Fruit fly (Drosophila melanogaster) whole organism: ENCODE data around the gene Ssb-c31a.

Source experiments
- CG8478 ChIP-seq: fragments of >200 bp; optimal IDR thresholded peaks from 2 replicates; lab custom pipeline; 2018; ENCODE audit warnings: inconsistent platforms
- Dll ChIP-seq: fragments of >200 bp; optimal IDR thresholded peaks from 2 replicates; lab custom pipeline; 2017
- EcR ChIP-seq, 2 experiments: fragments of >200 bp; optimal IDR thresholded peaks; 2 replicates each; lab custom pipeline; 2017; ENCODE audit warnings: missing biosample characterization in 2 of 2, missing genetic modification characterization in 2 of 2, missing genetic modification reagents in 2 of 2
- pan ChIP-seq: fragments of >200 bp; optimal IDR thresholded peaks from 2 replicates; lab custom pipeline; 2017
- psq ChIP-seq: fragments of >200 bp; optimal IDR thresholded peaks from 2 replicates; lab custom pipeline; 2017
- usp ChIP-seq: fragments of >200 bp; optimal IDR thresholded peaks from 2 replicates; lab custom pipeline; 2017; ENCODE audit warnings: missing biosample characterization, missing genetic modification characterization, mixed read lengths

Gene Ssb-c31a

dm6 chr2L:8239712-8240245 lies 28.6 kb downstream of the Ssb-c31a start, which contains the start of gene Pvr:
Pvr (minus strand) TSS chr2L:8239878.
- no peak for TF ChIP-seq pan (lab: Kevin White, UChicago)
- TF ChIP-seq psq (lab: Kevin White, UChicago): no peak
- TF ChIP-seq usp (GFP tag; lab: Kevin White, UChicago): no peak
- no peak for TF ChIP-seq CG8478
- no peak for TF ChIP-seq Dll (lab: Kevin White, UChicago)
- no peak for TF ChIP-seq EcR (GFP tag; optimal IDR thresholded peaks at IDR 0.05; lab: Kevin White, UChicago)

DNA sequence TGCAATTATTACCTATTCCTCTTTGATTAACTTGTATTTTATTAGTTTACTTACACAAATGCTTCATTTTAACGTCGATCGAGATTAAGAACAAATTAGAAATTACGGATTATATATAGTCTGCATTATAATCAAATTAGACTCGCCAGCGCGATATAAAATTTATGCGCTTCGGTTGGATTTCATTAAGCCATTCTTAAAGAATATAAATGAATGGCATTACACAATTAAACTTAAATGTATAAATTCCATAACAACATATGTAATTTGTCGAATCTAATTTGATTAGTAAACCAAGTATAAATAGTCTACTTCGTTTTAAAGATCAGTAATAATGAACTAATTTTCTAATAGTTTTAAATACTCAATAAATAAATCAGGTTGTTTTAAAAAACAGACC lies 30.6 kb downstream of the Ssb-c31a start, which contains the start of gene Spn28F:
TSS of gene Spn28F (minus strand) at position 101 of the 400 bp plus-strand sequence.
- no peak for TF ChIP-seq Dll (lab: Kevin White, UChicago)
- no peak for TF ChIP-seq usp (GFP tag; lab: Kevin White, UChicago)
- no peak for TF ChIP-seq pan (lab: Kevin White, UChicago)
- no peak for TF ChIP-seq EcR (GFP tag; optimal IDR thresholded peaks at IDR 0.05; lab: Kevin White, UChicago)
- TF ChIP-seq psq (lab: Kevin White, UChicago): no peak
- TF ChIP-seq CG8478: no peak

DNA sequence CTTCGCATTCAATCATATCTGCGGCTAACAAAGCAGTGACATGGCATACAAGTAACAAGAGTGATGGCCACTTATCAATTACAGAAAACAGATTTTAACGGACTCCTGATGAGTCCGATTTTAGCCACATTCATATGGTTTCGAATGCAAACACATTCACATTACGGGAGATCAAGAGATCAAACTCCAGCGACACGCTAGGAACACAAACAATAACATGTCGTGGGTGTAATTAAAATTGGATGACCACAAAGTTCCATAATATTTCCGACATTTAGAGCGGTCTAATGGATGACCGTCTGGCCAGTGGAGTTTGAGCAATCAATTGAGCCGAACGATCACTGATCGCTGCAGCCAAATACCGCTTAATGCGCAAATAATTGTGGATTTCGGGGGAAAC lies 31.0 kb downstream of the Ssb-c31a start, which contains the start of gene CG14277:
TSS of gene CG14277 (plus strand) at position 301 of the 400 bp plus-strand sequence.
- TF ChIP-seq pan (lab: Kevin White, UChicago) (no peak), Dll (lab: Kevin White, UChicago) (no peak), usp (GFP tag; lab: Kevin White, UChicago) (no peak), CG8478 (no peak), psq (lab: Kevin White, UChicago) (no peak), EcR (GFP tag; optimal IDR thresholded peaks at IDR 0.05; lab: Kevin White, UChicago) (no peak)

DNA sequence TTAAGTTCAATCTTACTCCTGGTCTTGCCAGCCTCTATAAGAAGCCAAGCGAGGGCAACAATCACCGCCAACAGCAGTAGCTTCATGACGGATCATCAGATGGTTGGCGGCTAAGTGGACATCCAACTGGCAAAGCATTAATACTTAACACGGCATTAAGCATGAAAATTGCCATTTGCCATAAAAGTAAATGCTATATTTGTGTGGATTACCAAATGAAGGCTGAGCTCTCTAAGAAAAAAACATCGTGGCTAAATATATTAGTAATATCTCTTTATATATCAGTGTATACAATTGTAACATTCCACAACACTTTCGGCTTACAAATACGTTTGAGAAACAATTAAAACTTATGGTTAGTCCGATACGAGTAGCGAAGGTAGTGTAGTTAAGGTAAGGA lies 32.8 kb downstream of the Ssb-c31a start, which contains the start of gene CG43057:
TSS of gene CG43057 (minus strand) at position 101 of the 400 bp plus-strand sequence.
- TF ChIP-seq pan (lab: Kevin White, UChicago) (no peak), Dll (lab: Kevin White, UChicago) (no peak), usp (GFP tag; lab: Kevin White, UChicago) (no peak), CG8478 (no peak), psq (lab: Kevin White, UChicago) (no peak), EcR (GFP tag; optimal IDR thresholded peaks at IDR 0.05; lab: Kevin White, UChicago) (no peak)

dm6 chr2L:8255406-8255805 lies 44.3 kb downstream of the Ssb-c31a start:
- TF ChIP-seq CG8478 (no peak), EcR (GFP tag; optimal IDR thresholded peaks at IDR 0.05; lab: Kevin White, UChicago) (no peak), Dll (lab: Kevin White, UChicago) (no peak), usp (GFP tag; lab: Kevin White, UChicago) (no peak), psq (lab: Kevin White, UChicago) (no peak), pan (lab: Kevin White, UChicago) (no peak)

dm6 chr2L:8257401-8258266 lies 46.5 kb downstream of the Ssb-c31a start, which contains the start of gene CG8086:
CG8086 (minus strand) TSS chr2L:8257502.
- TF ChIP-seq Dll (lab: Kevin White, UChicago) (no peak), EcR (GFP tag; optimal IDR thresholded peaks at IDR 0.05; lab: Kevin White, UChicago) (no peak), usp (GFP tag; lab: Kevin White, UChicago) (no peak), CG8478 (no peak), psq (lab: Kevin White, UChicago) (no peak), pan (lab: Kevin White, UChicago) (no peak)
